Fruit fly (Drosophila melanogaster) whole organism, wandering third instar larva: ENCODE measurements around the gene Sec5.
A peak's percentile ranks its signal among the peaks of the same experiment; 100 is the strongest.

ENCODE experiments used
- Abd-B ChIP-seq: fragments of >200 bp; optimal IDR thresholded peaks from 2 replicates; lab custom pipeline; 2017; ENCODE audit warnings: missing biosample characterization, missing genetic modification characterization
- CG32264 ChIP-seq: fragments of 200-800 bp; sonication (Bioruptor generic); optimal IDR thresholded peaks from 2 replicates; lab custom pipeline; 2016; ENCODE audit warnings: missing biosample characterization, missing genetic modification characterization
- CG9705 ChIP-seq: fragments of 200-800 bp; sonication (Bioruptor generic); optimal IDR thresholded peaks from 2 replicates; lab custom pipeline; 2018; ENCODE audit warnings: missing biosample characterization, mild to moderate bottlenecking, missing genetic modification characterization
- CrebA ChIP-seq: fragments of 200-800 bp; sonication (Bioruptor generic); optimal IDR thresholded peaks from 2 replicates; lab custom pipeline; 2016; ENCODE audit warnings: missing biosample characterization, mild to moderate bottlenecking, missing genetic modification characterization, borderline replicate concordance
- Dfd ChIP-seq: fragments of >200 bp; optimal IDR thresholded peaks from 2 replicates; lab custom pipeline; 2017; ENCODE audit warnings: missing biosample characterization, missing genetic modification characterization
- HLH106 ChIP-seq: fragments of 200-800 bp; optimal IDR thresholded peaks from 3 replicates; lab custom pipeline; 2019; ENCODE audit warnings: missing biosample characterization, mild to moderate bottlenecking, missing genetic modification characterization, moderate library complexity
- Hnf4 ChIP-seq: fragments of 200-800 bp; sonication (Bioruptor generic); optimal IDR thresholded peaks from 2 replicates; lab custom pipeline; 2016; ENCODE audit warnings: missing biosample characterization, mild to moderate bottlenecking, missing genetic modification characterization
- Jra ChIP-seq: sonication (Bioruptor generic); optimal IDR thresholded peaks from 2 replicates; lab custom pipeline; 2016; ENCODE audit warnings: missing biosample characterization, missing genetic modification characterization
- Mio ChIP-seq: sonication (Bioruptor generic); optimal IDR thresholded peaks from 2 replicates; lab custom pipeline; 2016; ENCODE audit warnings: missing biosample characterization, missing genetic modification characterization
- Myc ChIP-seq: fragments of >200 bp; optimal IDR thresholded peaks from 2 replicates; lab custom pipeline; 2017
- OdsH ChIP-seq: fragments of 200-800 bp; sonication (Bioruptor generic); optimal IDR thresholded peaks from 2 replicates; lab custom pipeline; 2016; ENCODE audit warnings: missing biosample characterization, mild to moderate bottlenecking, missing genetic modification characterization
- Rel ChIP-seq, 2 experiments: fragments of 200-800 bp; sonication (Bioruptor generic) in 1 of 2; optimal IDR thresholded peaks; 2 replicates in 1 of 2; 3 replicates in 1 of 2; lab custom pipeline; 2016 to 2019; ENCODE audit warnings: mild to moderate bottlenecking in 2 of 2, missing biosample characterization in 2 of 2, missing genetic modification characterization in 2 of 2, moderate library complexity in 1 of 2
- Sp1 ChIP-seq: fragments of 200-800 bp; sonication (Bioruptor generic); optimal IDR thresholded peaks from 3 replicates; lab custom pipeline; 2019; ENCODE audit warnings: missing biosample characterization, mild to moderate bottlenecking, missing genetic modification characterization, moderate library complexity
- br ChIP-seq: fragments of 200-800 bp; sonication (Bioruptor generic); optimal IDR thresholded peaks from 2 replicates; lab custom pipeline; 2016; ENCODE audit warnings: missing biosample characterization, missing genetic modification characterization
- brk ChIP-seq: fragments of 200-800 bp; sonication (Bioruptor generic); optimal IDR thresholded peaks from 2 replicates; lab custom pipeline; 2016; ENCODE audit warnings: missing biosample characterization, mild to moderate bottlenecking, missing genetic modification characterization
- dl ChIP-seq, 2 experiments: fragments of 175-275, 200-275 bp in 1 of 2; fragments of 200-275 bp in 1 of 2; sonication (Bioruptor generic); optimal IDR thresholded peaks; lab custom pipeline; 2018; ENCODE audit warnings: mild to moderate bottlenecking in 2 of 2, missing biosample characterization in 2 of 2, missing genetic modification characterization in 2 of 2, moderate library complexity in 2 of 2; ENCODE audit not compliant: partially characterized antibody in 2 of 2, insufficient read depth in 1 of 2
- dmrt93B ChIP-seq: fragments of 200-800 bp; sonication (Bioruptor generic); optimal IDR thresholded peaks from 2 replicates; lab custom pipeline; 2018; ENCODE audit warnings: missing biosample characterization, mild to moderate bottlenecking, missing genetic modification characterization
- ey ChIP-seq: fragments of 200-800 bp; sonication (Bioruptor generic); optimal IDR thresholded peaks from 2 replicates; lab custom pipeline; 2016; ENCODE audit warnings: missing biosample characterization, missing genetic modification characterization
- foxo ChIP-seq, 2 experiments: fragments of 200-800 bp; sonication (Bioruptor generic); optimal IDR thresholded peaks; 2 replicates in 1 of 2; 3 replicates in 1 of 2; lab custom pipeline; 2016 to 2017; ENCODE audit warnings: missing biosample characterization in 2 of 2, missing genetic modification characterization in 2 of 2
- fru ChIP-seq: fragments of 200-800 bp; sonication (Bioruptor generic); optimal IDR thresholded peaks from 3 replicates; lab custom pipeline; 2016; ENCODE audit warnings: missing biosample characterization, mild to moderate bottlenecking, missing genetic modification characterization
- h ChIP-seq: fragments of 200-800 bp; sonication (Bioruptor generic); optimal IDR thresholded peaks from 3 replicates; lab custom pipeline; 2016; ENCODE audit warnings: missing biosample characterization, mild to moderate bottlenecking, missing genetic modification characterization
- jim ChIP-seq: fragments of 175-275, 200-325 bp; sonication (Bioruptor generic); optimal IDR thresholded peaks from 2 replicates; lab custom pipeline; 2016; ENCODE audit warnings: missing biosample characterization, mild to moderate bottlenecking, missing genetic modification characterization
- psq ChIP-seq: fragments of 200-800 bp; sonication (Bioruptor generic); optimal IDR thresholded peaks from 3 replicates; lab custom pipeline; 2017; ENCODE audit warnings: missing biosample characterization, mild to moderate bottlenecking, missing genetic modification characterization, moderate library complexity
- rgr ChIP-seq: fragments of 200-800 bp; sonication (Bioruptor generic); optimal IDR thresholded peaks from 3 replicates; lab custom pipeline; 2016; ENCODE audit warnings: missing biosample characterization, mild to moderate bottlenecking, missing genetic modification characterization
- sage ChIP-seq: fragments of 200-800 bp; sonication (Bioruptor generic); optimal IDR thresholded peaks from 2 replicates; lab custom pipeline; 2016; ENCODE audit warnings: missing biosample characterization, mild to moderate bottlenecking, missing genetic modification characterization
- sv ChIP-seq: fragments of 200-800 bp; sonication (Bioruptor generic); optimal IDR thresholded peaks from 3 replicates; lab custom pipeline; 2016; ENCODE audit warnings: missing biosample characterization, missing genetic modification characterization
- usp ChIP-seq: fragments of >200 bp; optimal IDR thresholded peaks from 2 replicates; lab custom pipeline; 2017; ENCODE audit warnings: missing biosample characterization, missing genetic modification characterization
- woc ChIP-seq: sonication (Bioruptor generic); optimal IDR thresholded peaks from 2 replicates; lab custom pipeline; 2016; ENCODE audit warnings: missing biosample characterization, mild to moderate bottlenecking, missing genetic modification characterization

Sec5 gene

DNA sequence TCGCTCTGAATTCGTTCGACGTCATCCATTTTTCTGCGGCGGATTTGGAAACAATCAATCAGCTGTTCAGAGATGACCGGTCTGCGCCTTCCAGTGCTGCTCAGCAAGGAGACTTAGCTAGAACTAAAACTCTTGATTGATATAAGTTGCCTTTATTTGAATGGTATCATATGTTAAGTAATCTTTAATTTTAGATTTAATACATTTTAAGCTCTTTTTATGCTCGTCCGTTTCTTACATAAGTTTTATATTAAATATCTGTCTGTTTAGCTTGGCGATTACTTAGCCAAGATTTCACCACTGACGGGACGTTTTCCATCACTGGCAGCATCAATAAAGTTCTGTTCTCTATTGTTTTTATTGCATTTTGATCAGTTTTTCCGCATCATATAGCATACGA is at the start of gene Sec5, which contains the start of gene Cog3:
TSS of gene Sec5 (plus strand) at position 296 of the 400 bp plus-strand sequence.
TSS of gene Cog3 (minus strand) at position 58 of the 400 bp plus-strand sequence.
- no peak for TF ChIP-seq Hnf4 (GFP tag; lab: Kevin White, UChicago)
- peak; percentile 86 for TF ChIP-seq HLH106 (tag; lab: Kevin White, UChicago)
- peak; percentile 81 for TF ChIP-seq Sp1 (GFP tag; lab: Kevin White, UChicago)
- peak; percentile 49 for TF ChIP-seq OdsH (GFP tag; lab: Kevin White, UChicago)
- TF ChIP-seq Jra (GFP tag; lab: Kevin White, UChicago), result no peak
- peak; percentile 9 for TF ChIP-seq ey (GFP tag; lab: Kevin White, UChicago)
- TF ChIP-seq br (GFP tag; lab: Kevin White, UChicago), result no peak
- TF ChIP-seq sv (GFP tag; lab: Kevin White, UChicago), result peak; percentile 47
- TF ChIP-seq CrebA (GFP tag; lab: Kevin White, UChicago), result no peak
- TF ChIP-seq CG9705, result peak; percentile 84
- no peak for TF ChIP-seq foxo (GFP tag; optimal IDR thresholded peaks at IDR 0.05; lab: Kevin White, UChicago)
- TF ChIP-seq usp (GFP tag; lab: Kevin White, UChicago), result no peak
- TF ChIP-seq Rel (GFP tag; optimal IDR thresholded peaks at IDR 0.05; lab: Kevin White, UChicago), result no peak
- peak; percentile 65 for TF ChIP-seq Rel (tag; optimal IDR thresholded peaks at IDR 0.05; lab: Kevin White, UChicago)
- TF ChIP-seq dmrt93B, result no peak
- TF ChIP-seq psq (GFP tag; lab: Kevin White, UChicago), result peak; percentile 70
- TF ChIP-seq brk (GFP tag; lab: Kevin White, UChicago), result no peak
- TF ChIP-seq Dfd (GFP tag; lab: Kevin White, UChicago), result no peak
- no peak for TF ChIP-seq Mio (GFP tag; lab: Kevin White, UChicago)
- peak; percentile 100 for TF ChIP-seq Myc
- TF ChIP-seq h (GFP tag; lab: Kevin White, UChicago), result no peak
- TF ChIP-seq rgr (GFP tag; lab: Kevin White, UChicago), result peak; percentile 77
- TF ChIP-seq dl (GFP tag; optimal IDR thresholded peaks at IDR 0.05; lab: Kevin White, UChicago; ENCODE audit: insufficient read depth in 1 of 2, partially characterized antibody in 2 of 2), result no peak

DNA sequence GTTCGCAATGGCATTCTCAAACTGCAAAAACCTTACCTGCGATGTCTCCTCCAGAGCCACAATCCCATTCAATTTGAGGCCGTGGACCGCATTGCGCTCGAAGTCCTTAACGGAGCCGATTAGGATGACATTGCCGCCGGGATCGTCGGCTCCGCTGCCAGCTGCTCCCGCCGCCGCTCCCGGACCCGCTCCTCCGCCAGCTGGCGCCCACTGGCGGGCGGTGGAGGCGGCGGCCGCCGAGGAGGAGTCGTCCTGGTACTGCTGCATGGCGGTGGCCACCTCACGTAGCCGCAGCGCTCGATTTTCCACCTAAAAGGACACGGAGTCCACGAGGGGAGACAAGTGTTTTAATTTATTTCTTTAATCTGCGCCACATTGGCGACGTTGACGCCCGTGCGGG is 49.4 kb upstream of the Sec5 start:
- no peak for TF ChIP-seq foxo (GFP tag; optimal IDR thresholded peaks at IDR 0.05; lab: Kevin White, UChicago)
- TF ChIP-seq Abd-B (GFP tag; lab: Kevin White, UChicago), result no peak
- TF ChIP-seq Dfd (GFP tag; lab: Kevin White, UChicago), result peak; percentile 98
- TF ChIP-seq sv (GFP tag; lab: Kevin White, UChicago), result no peak
- no peak for TF ChIP-seq fru (GFP tag; lab: Kevin White, UChicago)

DNA sequence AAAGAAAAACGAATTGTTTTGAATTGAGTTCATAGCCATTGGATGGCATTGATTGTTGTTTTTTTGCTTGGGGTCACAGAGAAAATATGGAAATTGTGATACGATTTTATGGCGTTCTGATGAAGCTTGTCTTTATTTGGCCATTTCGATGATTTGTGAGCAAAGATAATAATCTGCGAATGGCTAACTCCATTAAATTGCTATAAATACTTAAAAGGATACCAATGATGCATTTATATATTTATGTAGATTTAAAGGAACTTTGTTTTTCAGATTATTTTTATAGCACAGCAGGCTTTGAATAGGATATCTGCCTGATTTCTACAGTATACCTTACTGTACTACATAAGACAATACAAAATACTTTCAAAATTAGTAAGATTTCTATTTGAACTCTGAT is 46.8 kb upstream of the Sec5 start, which contains the start of gene CG8840:
TSS of gene CG8840 (plus strand) at position 301 of the 400 bp plus-strand sequence.
- TF ChIP-seq CG32264 (GFP tag; lab: Kevin White, UChicago), result no peak

DNA sequence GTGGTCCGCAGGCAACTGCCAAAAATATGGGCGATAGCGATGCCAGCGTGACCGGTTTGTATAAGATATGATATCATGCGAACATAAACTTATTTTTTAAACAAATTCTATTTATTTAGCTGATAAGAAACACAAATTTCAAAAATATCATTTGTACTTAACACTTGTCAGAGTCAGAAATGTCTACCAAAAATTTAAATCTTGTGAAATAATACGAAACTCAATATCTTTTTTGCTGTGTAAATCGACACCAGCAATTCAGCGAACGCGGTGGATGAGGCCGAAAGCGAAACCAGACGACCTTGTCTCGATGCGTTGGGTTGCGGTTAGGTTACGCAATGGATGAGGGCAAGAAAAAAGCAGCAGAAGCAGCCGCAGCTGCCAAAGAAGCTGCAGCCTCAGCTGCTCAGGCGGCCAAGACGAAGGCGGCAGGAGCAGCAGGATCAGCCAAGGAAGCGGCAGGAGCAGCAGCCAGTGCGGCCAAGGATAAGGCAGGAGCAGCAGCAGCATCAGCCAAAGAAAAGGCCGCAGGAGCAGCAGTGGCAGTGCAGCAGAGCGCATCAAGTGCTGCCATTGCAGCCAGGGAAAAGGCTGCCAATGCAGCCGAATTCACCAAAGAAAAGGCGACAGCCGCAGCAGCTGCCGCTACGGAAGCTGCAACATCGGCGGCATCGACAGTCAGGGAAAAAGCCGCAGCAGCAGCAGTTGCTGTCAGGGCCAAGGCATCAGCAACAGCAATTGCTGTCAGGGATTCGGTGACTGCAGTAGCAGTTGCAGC is 40.4 kb upstream of the Sec5 start, which contains the start of gene CG31952:
TSS of gene CG31952 (plus strand) at position 167 of the 778 bp plus-strand sequence.
- TF ChIP-seq h (GFP tag; lab: Kevin White, UChicago), result peak; percentile 54
- peak in 1 of 2 experiments; percentile 41 for TF ChIP-seq foxo (GFP tag; optimal IDR thresholded peaks at IDR 0.05; lab: Kevin White, UChicago)
- TF ChIP-seq fru (GFP tag; lab: Kevin White, UChicago), result peak; percentile 40
- TF ChIP-seq jim, result no peak
- peak; percentile 31 for TF ChIP-seq rgr (GFP tag; lab: Kevin White, UChicago)
- TF ChIP-seq sage (GFP tag; lab: Kevin White, UChicago), result no peak
- TF ChIP-seq ey (GFP tag; lab: Kevin White, UChicago), result peak; percentile 28
- no peak for TF ChIP-seq psq (GFP tag; lab: Kevin White, UChicago)
- TF ChIP-seq CG32264 (GFP tag; lab: Kevin White, UChicago), result no peak

DNA sequence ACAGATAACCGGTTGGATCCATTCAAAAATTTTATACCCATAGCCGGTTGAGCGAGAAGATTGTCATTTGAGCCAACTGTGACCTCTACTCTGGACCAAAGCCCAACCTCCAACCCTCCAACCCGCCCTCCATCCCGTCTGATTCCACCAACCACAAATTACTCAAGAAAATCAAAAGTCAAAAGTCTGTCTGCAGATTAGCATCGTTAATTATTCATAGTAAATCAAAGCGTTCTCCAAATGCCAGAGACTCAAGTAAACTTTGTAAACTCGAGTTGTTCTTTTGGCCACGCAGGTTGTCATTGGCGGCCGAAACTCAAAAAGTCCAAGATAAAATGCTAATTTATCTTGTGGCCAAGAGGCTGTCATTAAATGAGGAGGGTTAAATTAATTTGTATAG is 39.5 kb upstream of the Sec5 start:
- TF ChIP-seq woc (GFP tag; lab: Kevin White, UChicago), result no peak
